Worm (Caenorhabditis elegans) whole organism, midembryonic: ENCODE data around the gene fbxa-104.

Experiments
- T22C8.4 ChIP-seq: fragments of 200-800 bp; sonication (Bioruptor generic); IDR thresholded peaks from 2 replicates; pipeline ENCODE4 v1.3.6; 2022; ENCODE audit warnings: missing genetic modification characterization, missing compliant biosample characterization
- cog-1 ChIP-seq: sonication (generic microtip); optimal IDR thresholded peaks from 2 replicates; lab custom pipeline; 2016; ENCODE audit warnings: missing genetic modification characterization, missing compliant biosample characterization
- flt-1 ChIP-seq: fragments of 200-800 bp; sonication (Bioruptor generic); IDR thresholded peaks from 2 replicates; pipeline ENCODE4 v1.3.6; 2022; ENCODE audit warnings: missing genetic modification characterization, missing compliant biosample characterization
- klf-2 ChIP-seq: fragments of 200-800 bp; sonication (Bioruptor generic); conservative IDR thresholded peaks from 2 replicates; pipeline ENCODE4 v1.3.6; 2022; ENCODE audit warnings: missing genetic modification reagents, missing genetic modification characterization, missing compliant biosample characterization
- med-1 ChIP-seq: sonication (generic microtip); optimal IDR thresholded peaks from 2 replicates; lab custom pipeline; 2017; ENCODE audit warnings: missing genetic modification characterization, mild to moderate bottlenecking, missing compliant biosample characterization, antibody characterized with exemption, missing genetic modification reagents; ENCODE audit not compliant: insufficient read depth
- ref-1 ChIP-seq: fragments of 200-800 bp; sonication (Bioruptor generic); conservative IDR thresholded peaks from 2 replicates; pipeline ENCODE4 v1.3.6; 2022; ENCODE audit warnings: missing genetic modification reagents, missing genetic modification characterization, missing compliant biosample characterization
- tab-1 ChIP-seq: fragments of 200-800 bp; sonication (Bioruptor generic); IDR thresholded peaks from 2 replicates; pipeline ENCODE4 v1.3.6; 2022; ENCODE audit warnings: missing genetic modification characterization, missing compliant biosample characterization
- ztf-23 ChIP-seq: fragments of 200-800 bp; sonication (Bioruptor generic); IDR thresholded peaks from 2 replicates; pipeline ENCODE4 v1.3.6; 2022; ENCODE audit warnings: missing genetic modification reagents, missing genetic modification characterization, missing compliant biosample characterization
- ztf-29 ChIP-seq: fragments of 200-800 bp; sonication (Bioruptor generic); IDR thresholded peaks from 2 replicates; pipeline ENCODE4 v1.3.6; 2022; ENCODE audit warnings: missing genetic modification reagents, missing genetic modification characterization, missing compliant biosample characterization

fbxa-104 gene

DNA sequence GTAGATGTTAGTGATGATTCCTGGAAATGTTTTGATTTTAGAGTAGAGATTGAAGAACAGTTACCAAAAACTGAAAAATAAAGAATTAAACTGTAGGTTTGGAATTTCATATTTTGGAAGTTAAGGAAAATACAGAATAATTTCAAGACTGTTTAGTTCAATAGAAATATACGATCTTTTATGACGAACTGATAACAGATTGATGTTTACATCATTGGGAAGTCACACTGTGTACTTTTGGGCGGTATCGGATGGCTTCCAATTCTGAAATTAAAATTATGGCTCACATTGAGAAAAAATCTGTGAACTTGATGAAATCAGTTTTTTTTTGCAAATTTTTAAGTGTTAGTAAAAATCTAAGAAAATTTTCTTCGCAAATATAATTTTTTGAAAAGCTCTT is 9.0 kb upstream of the fbxa-104 start, which contains the start of gene T26H5.8:
Gene T26H5.8 (minus strand): TSS at position 270 of the 400 bp plus-strand sequence.
- TF ChIP-seq ztf-23, result no peak
- no peak for TF ChIP-seq flt-1 (GFP tag; lab: Robert Waterston, UW)
- TF ChIP-seq ztf-29 (GFP tag; lab: Robert Waterston, UW), result no peak
- no peak for TF ChIP-seq tab-1 (GFP tag; lab: Robert Waterston, UW)
- TF ChIP-seq klf-2 (GFP tag; lab: Robert Waterston, UW), result no peak
- TF ChIP-seq cog-1 (tag; lab: Kevin White, UChicago), result no peak
- TF ChIP-seq med-1 (GFP tag; lab: Kevin White, UChicago), result no peak
- no peak for TF ChIP-seq ref-1
- no peak for TF ChIP-seq T22C8.4 (GFP tag; lab: Robert Waterston, UW)

DNA sequence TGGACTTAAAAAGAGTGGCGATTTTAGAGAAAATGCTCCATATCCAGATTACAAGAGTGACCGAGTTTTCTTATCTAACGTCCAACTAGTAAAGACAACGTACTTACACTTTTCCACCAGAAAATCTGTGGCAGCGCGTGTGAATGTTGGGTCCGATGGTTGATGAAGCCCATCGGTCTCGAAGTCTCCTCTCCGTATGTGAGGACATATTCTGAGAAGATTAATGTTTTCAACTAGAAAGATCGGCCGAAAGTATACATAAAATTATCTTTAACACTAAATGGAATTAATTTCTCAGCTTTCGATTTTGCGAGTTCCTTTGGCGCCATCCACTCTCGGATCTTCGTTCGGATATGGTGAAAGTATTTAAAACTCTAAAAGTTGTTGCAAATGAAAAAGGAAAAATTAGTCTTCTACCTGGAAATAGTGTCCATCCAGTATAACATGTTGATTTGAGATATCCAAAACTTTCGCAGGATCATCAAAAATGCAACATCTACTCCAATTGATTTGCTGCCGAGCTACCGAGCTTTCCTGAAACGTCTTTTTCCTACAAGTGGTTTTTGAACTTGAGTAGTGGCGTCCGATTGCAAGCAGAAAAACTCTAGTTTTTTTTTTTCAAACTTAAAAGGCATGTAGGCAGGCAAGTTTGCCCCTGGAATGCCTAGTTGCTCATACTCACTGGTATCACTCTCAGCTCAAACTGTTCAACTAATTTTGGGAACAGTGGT is 8.0 kb upstream of the fbxa-104 start:
- TF ChIP-seq flt-1 (GFP tag; lab: Robert Waterston, UW) (no peak), cog-1 (tag; lab: Kevin White, UChicago) (no peak), tab-1 (GFP tag; lab: Robert Waterston, UW) (no peak), klf-2 (GFP tag; lab: Robert Waterston, UW) (no peak), ztf-23 (no peak), ref-1 (no peak), med-1 (GFP tag; lab: Kevin White, UChicago) (no peak), T22C8.4 (GFP tag; lab: Robert Waterston, UW) (no peak)

DNA sequence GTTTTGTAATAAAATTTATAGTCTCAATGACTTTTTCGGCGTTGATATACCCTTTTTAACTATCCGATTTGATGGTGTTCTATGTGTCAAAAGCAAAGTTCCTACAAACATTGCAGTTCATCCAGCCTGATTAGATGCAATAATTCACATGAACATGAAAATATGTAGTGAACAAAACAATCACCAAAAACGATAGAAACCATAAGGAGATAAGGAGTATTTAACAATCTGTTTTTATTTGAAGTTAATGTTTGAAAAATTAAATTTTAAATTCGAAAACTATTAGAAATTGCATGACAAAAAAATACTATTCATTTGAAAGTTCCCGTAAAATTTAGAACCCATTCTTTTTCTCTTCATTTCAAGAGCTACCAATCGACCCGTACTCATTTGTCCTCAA is 3.5 kb upstream of the fbxa-104 start, which contains the start of gene fbxa-209:
Gene fbxa-209 (minus strand): TSS at position 101 of the 400 bp plus-strand sequence.
- TF ChIP-seq ztf-23 (no peak), tab-1 (GFP tag; lab: Robert Waterston, UW) (no peak), cog-1 (tag; lab: Kevin White, UChicago) (no peak), klf-2 (GFP tag; lab: Robert Waterston, UW) (no peak), flt-1 (GFP tag; lab: Robert Waterston, UW) (no peak)

DNA sequence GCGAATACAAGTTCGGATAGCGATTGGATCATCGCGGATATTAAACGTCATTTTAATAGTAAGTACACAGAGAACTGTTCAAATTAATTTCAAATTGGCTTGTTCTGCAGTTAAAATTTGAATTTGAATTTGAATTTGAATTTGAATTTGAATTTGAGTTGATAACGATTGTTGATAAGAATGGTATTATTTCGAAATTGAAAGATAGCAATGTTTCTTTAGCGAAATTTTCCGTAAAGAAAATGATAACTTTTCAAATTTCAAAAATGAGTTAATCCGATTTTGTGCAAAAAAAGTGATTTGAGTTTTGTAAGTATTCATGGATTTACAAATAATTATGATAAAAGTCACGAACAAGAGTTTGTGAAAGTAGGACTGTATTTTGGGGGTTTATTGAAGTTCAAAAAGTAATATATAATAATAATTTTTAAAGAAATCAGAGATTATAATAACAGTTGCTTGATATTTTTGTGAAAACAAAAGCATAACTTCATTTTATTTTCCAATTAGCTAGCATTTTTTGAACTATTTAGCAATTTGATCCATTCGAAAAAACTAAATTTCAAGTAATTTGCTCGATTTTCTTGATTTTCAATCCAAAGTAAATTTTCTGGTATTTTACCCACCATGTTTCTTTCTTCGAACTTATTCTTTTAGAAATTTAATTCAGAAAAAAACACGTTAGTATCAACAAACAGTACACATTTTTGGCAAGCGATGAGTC is 2.0 kb upstream of the fbxa-104 start, which contains the start of gene Y36E3A.2:
Gene Y36E3A.2 (plus strand): TSS at position 674 of the 724 bp plus-strand sequence.
- TF ChIP-seq ztf-23 (no peak), klf-2 (GFP tag; lab: Robert Waterston, UW) (no peak), flt-1 (GFP tag; lab: Robert Waterston, UW) (no peak), ref-1 (no peak), T22C8.4 (GFP tag; lab: Robert Waterston, UW) (no peak), cog-1 (tag; lab: Kevin White, UChicago) (no peak), tab-1 (GFP tag; lab: Robert Waterston, UW) (no peak), ztf-29 (GFP tag; lab: Robert Waterston, UW) (no peak), med-1 (GFP tag; lab: Kevin White, UChicago) (no peak)

DNA sequence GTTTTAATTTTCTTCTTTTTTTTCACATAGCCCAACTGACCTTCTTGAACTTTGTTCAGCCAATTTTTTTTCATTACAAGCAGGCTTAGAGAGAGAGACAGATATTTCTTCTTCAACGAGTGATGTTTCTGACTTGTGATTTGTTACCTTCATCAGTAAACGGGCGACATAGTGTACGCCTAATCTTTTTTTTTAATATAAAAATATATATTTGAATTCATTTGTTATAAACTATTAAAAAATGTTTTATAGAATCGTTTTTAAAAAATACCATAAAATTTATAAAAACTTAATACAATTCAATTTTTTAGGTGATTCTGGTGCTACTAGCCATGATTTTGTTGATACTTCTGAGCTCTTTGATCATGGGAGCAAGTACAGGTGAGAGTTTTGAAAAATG is 5.7 kb downstream of the fbxa-104 start, which contains the start of gene T06E6.10:
Gene T06E6.10 (plus strand): TSS at position 301 of the 400 bp plus-strand sequence.
- TF ChIP-seq ztf-23, result no peak
- no peak for TF ChIP-seq klf-2 (GFP tag; lab: Robert Waterston, UW)
- no peak for TF ChIP-seq med-1 (GFP tag; lab: Kevin White, UChicago)
- TF ChIP-seq flt-1 (GFP tag; lab: Robert Waterston, UW), result no peak
- TF ChIP-seq ztf-29 (GFP tag; lab: Robert Waterston, UW), result no peak
- TF ChIP-seq cog-1 (tag; lab: Kevin White, UChicago), result no peak
- TF ChIP-seq T22C8.4 (GFP tag; lab: Robert Waterston, UW), result no peak
- TF ChIP-seq ref-1, result no peak
- TF ChIP-seq tab-1 (GFP tag; lab: Robert Waterston, UW), result no peak

DNA sequence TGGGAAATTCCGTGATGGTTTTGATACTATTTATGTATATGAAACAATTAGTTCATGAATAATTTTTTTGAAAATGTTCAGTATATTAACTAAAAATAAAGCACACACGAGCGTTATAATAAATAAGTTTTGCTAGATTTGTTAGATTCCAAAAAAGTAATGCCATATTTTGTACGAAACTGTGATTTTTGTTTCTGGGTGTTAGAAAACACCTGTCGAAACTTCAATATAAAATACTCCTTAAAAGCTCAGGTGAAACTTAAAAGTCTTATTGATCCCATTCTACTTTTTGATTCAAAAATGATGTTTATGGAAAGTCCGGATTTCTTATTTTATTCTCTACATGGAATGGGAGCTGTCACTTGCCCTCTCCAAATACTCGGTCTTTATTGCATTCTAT is 7.5 kb downstream of the fbxa-104 start, which contains the start of gene srh-265:
Gene srh-265 (plus strand): TSS at position 301 of the 400 bp plus-strand sequence.
- no peak for TF ChIP-seq ztf-29 (GFP tag; lab: Robert Waterston, UW)
- TF ChIP-seq klf-2 (GFP tag; lab: Robert Waterston, UW), result no peak
- no peak for TF ChIP-seq flt-1 (GFP tag; lab: Robert Waterston, UW)
- no peak for TF ChIP-seq cog-1 (tag; lab: Kevin White, UChicago)
- no peak for TF ChIP-seq tab-1 (GFP tag; lab: Robert Waterston, UW)
- no peak for TF ChIP-seq ref-1
- TF ChIP-seq med-1 (GFP tag; lab: Kevin White, UChicago), result no peak
- no peak for TF ChIP-seq ztf-23
- TF ChIP-seq T22C8.4 (GFP tag; lab: Robert Waterston, UW), result no peak

DNA sequence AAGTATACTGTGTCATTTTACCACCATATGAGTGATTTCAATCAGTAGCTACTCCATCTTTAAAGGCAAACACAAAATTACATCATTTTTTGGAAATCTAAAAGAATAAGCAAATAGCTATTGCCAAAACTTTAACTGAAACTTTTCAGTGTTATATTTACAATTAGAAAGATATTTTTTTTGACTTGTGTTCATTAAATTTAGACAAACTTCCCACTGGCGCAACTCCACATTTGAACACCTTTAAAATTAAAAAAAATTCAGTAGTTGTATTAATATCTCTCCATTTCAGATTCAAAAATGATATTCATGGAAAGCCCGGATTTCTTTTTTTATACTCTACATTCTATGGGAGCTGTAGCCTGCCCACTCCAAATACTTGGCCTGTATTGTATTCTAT is 9.6 kb downstream of the fbxa-104 start, which contains the start of gene srh-264:
Gene srh-264 (plus strand): TSS at position 301 of the 400 bp plus-strand sequence.
- no peak for TF ChIP-seq cog-1 (tag; lab: Kevin White, UChicago)
- no peak for TF ChIP-seq med-1 (GFP tag; lab: Kevin White, UChicago)
- TF ChIP-seq tab-1 (GFP tag; lab: Robert Waterston, UW), result no peak

DNA sequence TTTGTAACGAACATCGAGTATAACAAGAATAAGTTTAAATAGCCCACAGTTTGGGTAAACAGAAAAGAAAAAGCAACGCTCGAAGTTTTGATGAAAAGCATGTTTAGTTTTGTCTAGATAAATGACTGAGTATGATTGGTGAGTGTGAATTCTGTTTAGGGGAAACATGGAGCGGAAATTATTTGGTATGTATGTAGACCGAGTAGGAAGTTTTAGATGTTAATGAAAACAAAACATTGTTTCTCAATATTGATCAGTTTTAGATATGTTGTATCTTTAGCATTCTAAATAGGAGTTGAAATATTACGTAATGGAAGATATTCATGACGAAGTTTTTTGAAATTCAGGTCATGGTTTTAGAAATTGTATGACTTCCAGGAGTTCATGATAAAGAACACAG is 10.9 kb downstream of the fbxa-104 start, which contains the start of gene srbc-63:
Gene srbc-63 (minus strand): TSS at position 101 of the 400 bp plus-strand sequence.
- TF ChIP-seq ref-1 (no peak), tab-1 (GFP tag; lab: Robert Waterston, UW) (no peak), klf-2 (GFP tag; lab: Robert Waterston, UW) (no peak), cog-1 (tag; lab: Kevin White, UChicago) (no peak), flt-1 (GFP tag; lab: Robert Waterston, UW) (no peak), med-1 (GFP tag; lab: Kevin White, UChicago) (no peak), ztf-29 (GFP tag; lab: Robert Waterston, UW) (no peak)

DNA sequence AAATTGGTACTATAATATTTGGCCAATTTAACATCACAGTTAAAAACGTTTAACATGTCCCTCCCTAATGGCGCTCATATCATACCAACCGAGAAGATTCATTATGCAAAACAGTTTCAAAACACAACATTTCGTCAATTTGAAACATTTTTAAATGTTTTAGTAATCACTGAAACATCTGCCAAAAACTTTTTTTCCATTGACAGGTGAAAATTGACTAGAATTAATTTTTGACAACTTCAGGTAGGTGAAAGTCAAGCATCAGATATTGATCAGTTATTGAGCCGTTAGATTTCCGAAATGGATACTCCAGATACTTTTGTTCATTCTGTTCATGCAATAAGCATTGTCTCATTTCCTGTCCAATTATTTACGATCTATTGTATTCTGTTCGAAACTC is 16.6 kb downstream of the fbxa-104 start, which contains the start of gene srh-257:
Gene srh-257 (plus strand): TSS at position 301 of the 400 bp plus-strand sequence.
- TF ChIP-seq cog-1 (tag; lab: Kevin White, UChicago) (no peak), ztf-23 (no peak), ref-1 (no peak), ztf-29 (GFP tag; lab: Robert Waterston, UW) (no peak), med-1 (GFP tag; lab: Kevin White, UChicago) (no peak), flt-1 (GFP tag; lab: Robert Waterston, UW) (no peak), klf-2 (GFP tag; lab: Robert Waterston, UW) (no peak), tab-1 (GFP tag; lab: Robert Waterston, UW) (no peak), T22C8.4 (GFP tag; lab: Robert Waterston, UW) (no peak)
